Fruit fly (Drosophila melanogaster) whole organism, adult: ENCODE data around the gene Snx27.

Experiments used
- CG7045 ChIP-seq: fragments of 200-800 bp; sonication (Bioruptor generic); optimal IDR thresholded peaks from 2 replicates; lab custom pipeline; 2017; ENCODE audit warnings: missing biosample characterization, mild to moderate bottlenecking, missing genetic modification characterization
- Mnt ChIP-seq: fragments of 200-800 bp; sonication (Bioruptor generic); optimal IDR thresholded peaks from 2 replicates; lab custom pipeline; 2016; ENCODE audit warnings: missing biosample characterization, mild to moderate bottlenecking, missing genetic modification characterization
- ovo ChIP-seq: fragments of 200-800 bp; sonication (Bioruptor generic); optimal IDR thresholded peaks from 2 replicates; lab custom pipeline; 2016; ENCODE audit warnings: missing biosample characterization, missing genetic modification characterization
- tj ChIP-seq: fragments of 200-800 bp; sonication (Bioruptor generic); optimal IDR thresholded peaks from 3 replicates; lab custom pipeline; 2017; ENCODE audit warnings: missing biosample characterization, mild to moderate bottlenecking, missing genetic modification characterization, moderate library complexity

dm6 chrX:5723577-5723976, 14.3 kb downstream of the Snx27 start:
- TF ChIP-seq CG7045 (GFP tag; lab: Kevin White, UChicago), result no peak
- TF ChIP-seq tj, result no peak
- no peak for TF ChIP-seq ovo (GFP tag; lab: Kevin White, UChicago)
- no peak for TF ChIP-seq Mnt
